Fruit fly (Drosophila melanogaster): ENCODE results near the gene CG9705.

The CG9705 gene

dm6 chr3L:16779704-16780173, at the start of gene CG9705, which contains the start of gene mus302 (continued):
- TF ChIP-seq gt (GFP tag; IDR thresholded peaks at IDR 0.05): no peak
- no peak for TF ChIP-seq Hey (tag; optimal IDR thresholded peaks at IDR 0.05)
- TF ChIP-seq hkb (optimal IDR thresholded peaks at IDR 0.05): no peak
- 0 out of 2 replicates have a peak, but pooled peaks have one; percentile 17 for TF ChIP-seq hkb (GFP tag; IDR thresholded peaks at IDR 0.05)
- no peak for TF ChIP-seq CG1647 (GFP tag; optimal IDR thresholded peaks at IDR 0.05)
- TF ChIP-seq Doc2 (GFP tag; IDR thresholded peaks at IDR 0.05): no peak
- TF ChIP-seq CG42726 (GFP tag; IDR thresholded peaks at IDR 0.05; ENCODE audit: partially characterized antibody): peak; percentile 36; the same call in 1 of the 2 replicates
- TF ChIP-seq Meics (GFP tag; optimal IDR thresholded peaks at IDR 0.05): peak; percentile 44
- TF ChIP-seq CG32767 (GFP tag; IDR thresholded peaks at IDR 0.05): no peak
- peak; percentile 47 for TF ChIP-seq CG6689 (GFP tag; IDR thresholded peaks at IDR 0.05)
- peak; percentile 20 for TF ChIP-seq CG18476 (GFP tag; optimal IDR thresholded peaks at IDR 0.05)
- no peak for TF ChIP-seq insv (GFP tag; optimal IDR thresholded peaks at IDR 0.05)
- peak; percentile 73 for TF ChIP-seq CG31441 (GFP tag; IDR thresholded peaks at IDR 0.05)
- peak; percentile 45 for TF ChIP-seq CG3281 (GFP tag; optimal IDR thresholded peaks at IDR 0.05)
- TF ChIP-seq pfk (GFP tag; optimal IDR thresholded peaks at IDR 0.05): no peak
- peak; percentile 31; the same call in 1 of the 2 replicates for TF ChIP-seq CG3847 (GFP tag; IDR thresholded peaks at IDR 0.05)
- TF ChIP-seq fd102C (GFP tag; optimal IDR thresholded peaks at IDR 0.05): no peak
- no peak for TF ChIP-seq CG15073 (GFP tag; optimal IDR thresholded peaks at IDR 0.05)
- TF ChIP-seq unpg (GFP tag; optimal IDR thresholded peaks at IDR 0.05): peak; percentile 27
- TF ChIP-seq ATbp (GFP tag; optimal IDR thresholded peaks at IDR 0.05): no peak
- peak; percentile 62 for TF ChIP-seq hbn (GFP tag; IDR thresholded peaks at IDR 0.05; ENCODE audit: partially characterized antibody)
- TF ChIP-seq CG13894 (tag; optimal IDR thresholded peaks at IDR 0.05): no peak
- TF ChIP-seq gce (GFP tag; IDR thresholded peaks at IDR 0.05): no peak
- 0 out of 2 replicates have a peak, but pooled peaks have one; percentile 18 for TF ChIP-seq CG6272 (GFP tag; IDR thresholded peaks at IDR 0.05)
- peak; percentile 17 for TF ChIP-seq CG18619 (GFP tag; optimal IDR thresholded peaks at IDR 0.05)
- no peak for TF ChIP-seq da (GFP tag; optimal IDR thresholded peaks at IDR 0.05)
- TF ChIP-seq toy (GFP tag; IDR thresholded peaks at IDR 0.05): no peak
- TF ChIP-seq Atf-2 (GFP tag; optimal IDR thresholded peaks at IDR 0.05): no peak
- TF ChIP-seq yki (optimal IDR thresholded peaks at IDR 0.05): no peak
- no peak for TF ChIP-seq CG6254 (GFP tag; optimal IDR thresholded peaks at IDR 0.05)
- TF ChIP-seq CG8290 (GFP tag; optimal IDR thresholded peaks at IDR 0.05): peak; percentile 31
- no peak for TF ChIP-seq CG8290 (tag; optimal IDR thresholded peaks at IDR 0.05)
- TF ChIP-seq Hmr (GFP tag; optimal IDR thresholded peaks at IDR 0.05): peak; percentile 29
- TF ChIP-seq crp (GFP tag; optimal IDR thresholded peaks at IDR 0.05): no peak
- 0 out of 3 replicates have a peak, but pooled peaks have one; percentile 23 for TF ChIP-seq Dbx (GFP tag; IDR thresholded peaks at IDR 0.05)
- TF ChIP-seq fd96Cb (tag; optimal IDR thresholded peaks at IDR 0.05): peak; percentile 0
- no peak for TF ChIP-seq tna (GFP tag; IDR thresholded peaks at IDR 0.05; ENCODE audit: partially characterized antibody)
- TF ChIP-seq CG3838 (GFP tag; optimal IDR thresholded peaks at IDR 0.05): no peak
- peak; percentile 8 for TF ChIP-seq CG4820 (GFP tag; optimal IDR thresholded peaks at IDR 0.05)
- TF ChIP-seq jigr1 (GFP tag; IDR thresholded peaks at IDR 0.05): no peak
- no peak for TF ChIP-seq z (GFP tag; IDR thresholded peaks at IDR 0.05)
- TF ChIP-seq Hmx (GFP tag; optimal IDR thresholded peaks at IDR 0.05): no peak
- no peak for TF ChIP-seq repo (GFP tag; optimal IDR thresholded peaks at IDR 0.05)
- no peak for TF ChIP-seq Gug (GFP tag; IDR thresholded peaks at IDR 0.05)
- TF ChIP-seq CG32772 (GFP tag; IDR thresholded peaks at IDR 0.05): peak; percentile 57; the same call in 1 of the 2 replicates
- no peak for TF ChIP-seq odd (GFP tag; optimal IDR thresholded peaks at IDR 0.05)
- no peak for TF ChIP-seq Antp (GFP tag; optimal IDR thresholded peaks at IDR 0.05)
- 0 out of 3 replicates have a peak, but pooled peaks have one; percentile 38 for TF ChIP-seq hb (GFP tag; IDR thresholded peaks at IDR 0.05; ENCODE audit: partially characterized antibody)
- no peak for TF ChIP-seq MESR4 (GFP tag; optimal IDR thresholded peaks at IDR 0.05)
- no peak for TF ChIP-seq btn (GFP tag; optimal IDR thresholded peaks at IDR 0.05)
- TF ChIP-seq nom (GFP tag; optimal IDR thresholded peaks at IDR 0.05): no peak
- TF ChIP-seq CG4854 (GFP tag; optimal IDR thresholded peaks at IDR 0.05): peak; percentile 11

Data from whole organism, embryonic.